Worm (Caenorhabditis elegans): Measurements from ENCODE around the gene Y55F3AM.11.

DNA sequence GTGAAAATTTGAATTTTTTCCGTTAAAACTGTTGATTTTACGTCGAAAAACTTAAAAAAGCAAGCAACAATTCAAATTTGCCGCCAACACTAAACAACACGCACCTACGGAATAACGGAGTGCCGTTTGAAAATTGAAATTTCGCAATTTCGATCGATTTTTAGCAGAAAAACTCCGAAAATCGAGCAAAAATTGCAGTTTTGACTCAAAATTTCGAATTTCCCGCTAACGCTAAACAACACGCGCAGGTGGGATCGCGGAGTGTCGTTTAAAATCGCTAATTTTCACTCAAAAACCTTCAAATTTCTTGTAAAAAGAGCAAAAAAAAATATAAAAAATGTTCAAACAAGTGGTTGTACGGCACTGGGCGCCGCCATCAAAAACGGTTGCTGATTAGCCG is 14.3 kb upstream of the Y55F3AM.11 start:
- TF ChIP-seq him-1 (tag; optimal IDR thresholded peaks at IDR 0.05) (no peak), dao-5 (tag; optimal IDR thresholded peaks at IDR 0.05) (no peak)

Data from whole organism, L4/young adult.